Worm (Caenorhabditis elegans) whole organism, midembryonic: ENCODE results near the gene rps-8.

Experiments used
- flt-1 ChIP-seq: fragments of 200-800 bp; sonication (Bioruptor generic); IDR thresholded peaks from 2 replicates; pipeline ENCODE4 v1.3.6; 2022; ENCODE audit warnings: missing genetic modification characterization, missing compliant biosample characterization
- ref-1 ChIP-seq: fragments of 200-800 bp; sonication (Bioruptor generic); conservative IDR thresholded peaks from 2 replicates; pipeline ENCODE4 v1.3.6; 2022; ENCODE audit warnings: missing genetic modification reagents, missing genetic modification characterization, missing compliant biosample characterization

DNA sequence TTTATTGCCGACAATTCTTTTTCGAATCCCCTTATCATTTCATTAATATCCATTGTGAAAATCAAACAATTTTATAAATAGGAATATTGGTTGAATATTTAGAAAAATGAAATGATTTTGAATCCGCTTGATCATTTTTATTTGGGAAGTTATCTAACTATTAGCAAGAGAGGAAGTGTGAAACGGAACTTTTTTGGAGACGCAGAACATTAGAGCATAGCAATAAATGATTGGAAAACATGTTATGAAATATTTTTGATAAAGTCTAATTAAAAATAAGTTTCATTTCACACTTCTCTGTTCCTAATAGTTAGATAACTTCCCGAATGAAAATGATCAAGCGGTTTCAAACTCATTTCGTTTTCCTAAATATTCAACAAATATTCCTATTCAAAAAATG is 26.2 kb downstream of the rps-8 start, which contains the start of gene F42C5.3:
- TF ChIP-seq ref-1 (no peak), flt-1 (GFP tag; lab: Robert Waterston, UW) (no peak)
